Worm (Caenorhabditis elegans) whole organism, L4/young adult: ENCODE results near the gene srz-47.

Experiments used
- dao-5 ChIP-seq: sonication (generic microtip); optimal IDR thresholded peaks from 2 replicates; lab custom pipeline; 2016; ENCODE audit warnings: missing genotype, missing genetic modification characterization, moderate library complexity, missing compliant biosample characterization
- him-1 ChIP-seq: sonication (generic microtip); optimal IDR thresholded peaks from 2 replicates; lab custom pipeline; 2016; ENCODE audit warnings: missing genotype, missing genetic modification reagents, missing genetic modification characterization, missing compliant biosample characterization

ce11 chrV:17177967-17178366 is 14.2 kb downstream of the srz-47 start, which contains the start of gene srsx-1:
- TF ChIP-seq dao-5 (tag; lab: Kevin White, UChicago), result no peak
- TF ChIP-seq him-1, result no peak
